Fruit fly (Drosophila melanogaster): ENCODE results near the gene ND-ACP.

DNA sequence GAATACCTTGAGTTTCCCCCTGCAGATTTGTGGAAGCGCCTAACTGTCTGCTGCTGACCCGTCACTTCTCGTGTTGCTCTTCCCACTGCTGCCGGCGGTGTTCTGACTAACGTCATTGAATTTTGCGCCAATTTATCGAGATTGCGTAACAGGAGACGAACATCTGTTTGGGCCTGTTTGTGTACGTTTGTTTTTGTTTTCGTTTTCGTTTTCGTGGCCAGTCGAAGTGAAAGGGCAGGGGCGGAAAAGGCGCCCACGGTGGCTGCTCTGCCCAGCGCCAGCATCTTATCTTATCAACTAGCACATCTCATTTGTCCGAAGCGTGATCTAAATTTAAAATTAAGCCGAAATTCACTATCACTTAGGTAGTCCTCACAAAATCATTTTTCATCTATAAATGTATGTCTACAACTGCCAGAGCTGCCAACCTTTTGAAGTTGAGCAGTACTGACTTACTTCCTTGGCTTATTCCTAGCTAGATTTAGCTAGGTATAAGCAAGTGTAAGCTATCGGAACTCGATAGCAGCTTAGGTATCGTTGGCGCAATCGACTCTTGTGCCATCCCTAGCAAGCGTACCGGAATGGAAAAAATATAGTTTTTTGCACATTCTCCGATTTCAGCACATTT is 22.6 kb upstream of the ND-ACP start, which contains the start of the genes Ctr9 and Nt5a:
- peak; percentile 57 for TF ChIP-seq tj (GFP tag; optimal IDR thresholded peaks at IDR 0.05)
- TF ChIP-seq kay (GFP tag; ENCODE audit: borderline replicate concordance) = no peak
- peak; percentile 86 for TF ChIP-seq CG1620 (GFP tag; optimal IDR thresholded peaks at IDR 0.05)
- TF ChIP-seq Clk (GFP tag; optimal IDR thresholded peaks at IDR 0.05) = no peak
- peak; percentile 70 for TF ChIP-seq CG7101 (tag; optimal IDR thresholded peaks at IDR 0.05)
- TF ChIP-seq pad (GFP tag; optimal IDR thresholded peaks at IDR 0.05) = peak; percentile 12
